Fruit fly (Drosophila melanogaster) whole organism, embryonic: Measurements from ENCODE around the gene CG3348.

Source experiments
- Aef1 ChIP-seq: fragments of 200-800 bp; sonication (Bioruptor generic); IDR thresholded peaks from 3 replicates; pipeline ENCODE4 v1.3.6; 2022; ENCODE audit warnings: missing biosample characterization, missing genetic modification characterization
- Antp ChIP-seq: fragments of 200-800 bp; sonication (Bioruptor generic); optimal IDR thresholded peaks from 3 replicates; lab custom pipeline; 2016; ENCODE audit warnings: missing biosample characterization, missing genetic modification characterization
- Bgb ChIP-seq: fragments of 200-800 bp; sonication (Bioruptor generic); IDR thresholded peaks from 2 replicates; pipeline ENCODE4 v1.3.6; 2022; ENCODE audit warnings: missing biosample characterization, missing genetic modification characterization; ENCODE audit not compliant: partially characterized antibody
- CG10366 ChIP-seq: fragments of 200-800 bp; sonication (Bioruptor generic); IDR thresholded peaks from 2 replicates; pipeline ENCODE4 v1.3.6; 2022; ENCODE audit warnings: missing biosample characterization, missing genetic modification characterization
- CG10543 ChIP-seq: fragments of 200-800 bp; sonication (Bioruptor generic); optimal IDR thresholded peaks from 3 replicates; lab custom pipeline; 2017; ENCODE audit warnings: missing biosample characterization, mild to moderate bottlenecking, missing genetic modification characterization, moderate library complexity
- CG10654 ChIP-seq: fragments of 200-800 bp; sonication (Bioruptor generic); optimal IDR thresholded peaks from 2 replicates; lab custom pipeline; 2016; ENCODE audit warnings: missing biosample characterization, missing genetic modification characterization
- CG11456 ChIP-seq: fragments of 200-800 bp; sonication (Bioruptor generic); IDR thresholded peaks from 3 replicates; pipeline ENCODE4 v1.3.6; 2022; ENCODE audit warnings: missing biosample characterization, missing genetic modification characterization
- CG13123 ChIP-seq: fragments of 200-800 bp; sonication (Bioruptor generic); optimal IDR thresholded peaks from 2 replicates; lab custom pipeline; 2016; ENCODE audit warnings: missing biosample characterization, missing genetic modification characterization
- CG14710 ChIP-seq: fragments of 200-800 bp; sonication (Bioruptor generic); optimal IDR thresholded peaks from 3 replicates; lab custom pipeline; 2019; ENCODE audit warnings: missing biosample characterization, mild to moderate bottlenecking, missing genetic modification characterization, moderate library complexity
- CG18476 ChIP-seq: fragments of 200-800 bp; sonication (Bioruptor generic); optimal IDR thresholded peaks from 2 replicates; lab custom pipeline; 2016; ENCODE audit warnings: missing biosample characterization, mild to moderate bottlenecking, missing genetic modification characterization
- CG2129 ChIP-seq: fragments of 200-800 bp; sonication (Bioruptor generic); IDR thresholded peaks from 2 replicates; pipeline ENCODE4 v1.3.6; 2022; ENCODE audit warnings: missing biosample characterization, missing genetic modification characterization; ENCODE audit not compliant: partially characterized antibody
- CG3065 ChIP-seq: fragments of 200-800 bp; sonication (Bioruptor generic); optimal IDR thresholded peaks from 2 replicates; lab custom pipeline; 2016; ENCODE audit warnings: missing biosample characterization, missing genetic modification characterization
- CG3407 ChIP-seq: fragments of 200-800 bp; sonication (Bioruptor generic); optimal IDR thresholded peaks from 2 replicates; lab custom pipeline; 2018; ENCODE audit warnings: missing biosample characterization, mild to moderate bottlenecking, missing genetic modification characterization
- CG3995 ChIP-seq: fragments of 200-800 bp; sonication (Bioruptor generic); optimal IDR thresholded peaks from 3 replicates; lab custom pipeline; 2016; ENCODE audit warnings: missing biosample characterization, missing genetic modification characterization
- CG4360 ChIP-seq: fragments of 200-800 bp; sonication (Bioruptor generic); IDR thresholded peaks from 2 replicates; pipeline ENCODE4 v1.3.6; 2022; ENCODE audit warnings: missing biosample characterization, missing genetic modification characterization
- CG4730 ChIP-seq: fragments of 200-800 bp; sonication (Bioruptor generic); IDR thresholded peaks from 2 replicates; pipeline ENCODE4 v1.3.6; 2022; ENCODE audit warnings: missing biosample characterization, missing genetic modification characterization
- CG6254 ChIP-seq: fragments of 200-800 bp; sonication (Bioruptor generic); optimal IDR thresholded peaks from 3 replicates; lab custom pipeline; 2017; ENCODE audit warnings: mild to moderate bottlenecking, missing biosample characterization, missing genetic modification reagents, missing genetic modification characterization
- CG7987 ChIP-seq: fragments of 200-800 bp; sonication (Bioruptor generic); optimal IDR thresholded peaks from 2 replicates; lab custom pipeline; 2018; ENCODE audit warnings: missing biosample characterization, mild to moderate bottlenecking, missing genetic modification characterization, moderate library complexity
- CG9215 ChIP-seq: fragments of 200-800 bp; sonication (Bioruptor generic); IDR thresholded peaks from 2 replicates; pipeline ENCODE4 v1.3.6; 2022; ENCODE audit warnings: missing biosample characterization, missing genetic modification characterization
- CG9727 ChIP-seq: fragments of 200-800 bp; sonication (Bioruptor generic); optimal IDR thresholded peaks from 3 replicates; lab custom pipeline; 2017; ENCODE audit warnings: missing biosample characterization, mild to moderate bottlenecking, missing genetic modification characterization
- ERR ChIP-seq: fragments of 200-800 bp; sonication (Bioruptor generic); optimal IDR thresholded peaks from 2 replicates; lab custom pipeline; 2016; ENCODE audit warnings: missing biosample characterization, missing genetic modification characterization
- HLH54F ChIP-seq: fragments of 200-800 bp; sonication (Bioruptor generic); optimal IDR thresholded peaks from 3 replicates; lab custom pipeline; 2016; ENCODE audit warnings: missing biosample characterization, missing genetic modification characterization
- Mad ChIP-seq: fragments of 200-800 bp; sonication (Bioruptor generic); optimal IDR thresholded peaks from 2 replicates; lab custom pipeline; 2016; ENCODE audit warnings: missing biosample characterization, missing genetic modification characterization
- Myb ChIP-seq: fragments of 200-800 bp; sonication (Bioruptor generic); optimal IDR thresholded peaks from 2 replicates; lab custom pipeline; 2016; ENCODE audit warnings: missing biosample characterization, missing genetic modification characterization
- Oaz ChIP-seq: fragments of 200-800 bp; sonication (Bioruptor generic); IDR thresholded peaks from 2 replicates; pipeline ENCODE4 v1.3.6; 2022; ENCODE audit warnings: missing biosample characterization, missing genetic modification characterization
- Pdp1 ChIP-seq, 2 experiments: fragments of 200-800 bp; sonication (Bioruptor generic); optimal IDR thresholded peaks; 3 replicates each; lab custom pipeline; 2016; ENCODE audit warnings: missing biosample characterization in 2 of 2, missing genetic modification characterization in 2 of 2, mild to moderate bottlenecking in 1 of 2, moderate library complexity in 1 of 2
- Sox100B ChIP-seq: fragments of 200-800 bp; sonication (Bioruptor generic); optimal IDR thresholded peaks from 3 replicates; lab custom pipeline; 2018; ENCODE audit warnings: missing biosample characterization, mild to moderate bottlenecking, missing genetic modification characterization
- Trl ChIP-seq, 3 experiments: fragments of >200 bp in 2 of 3; fragments of 200-800 bp in 1 of 3; sonication (Bioruptor generic) in 1 of 3; optimal IDR thresholded peaks; 2 replicates in 1 of 3; 3 replicates in 2 of 3; lab custom pipeline; 2016 to 2017; ENCODE audit warnings: missing biosample characterization in 1 of 3, missing genetic modification characterization in 1 of 3
- YL-1 ChIP-seq: fragments of 200-800 bp; sonication (Bioruptor generic); optimal IDR thresholded peaks from 3 replicates; lab custom pipeline; 2017; ENCODE audit warnings: missing biosample characterization, mild to moderate bottlenecking, missing genetic modification characterization
- aop ChIP-seq: fragments of 200-800 bp; sonication (Bioruptor generic); IDR thresholded peaks from 2 replicates; pipeline ENCODE4 v1.3.6; 2022; ENCODE audit warnings: missing biosample characterization, missing genetic modification characterization
- ash1 ChIP-seq: fragments of 200-800 bp; sonication (Bioruptor generic); optimal IDR thresholded peaks from 2 replicates; lab custom pipeline; 2018; ENCODE audit warnings: missing biosample characterization, mild to moderate bottlenecking, missing genetic modification characterization
- dmrt99B ChIP-seq: fragments of 200-800 bp; sonication (Bioruptor generic); optimal IDR thresholded peaks from 2 replicates; lab custom pipeline; 2018; ENCODE audit warnings: missing biosample characterization, mild to moderate bottlenecking, missing genetic modification characterization, moderate library complexity
- dysf ChIP-seq: fragments of 200-800 bp; sonication (Bioruptor generic); IDR thresholded peaks from 3 replicates; pipeline ENCODE4 v1.3.6; 2022; ENCODE audit warnings: missing biosample characterization, missing genetic modification characterization
- en ChIP-seq: fragments of 200-800 bp; sonication (Bioruptor generic); optimal IDR thresholded peaks from 2 replicates; lab custom pipeline; 2016; ENCODE audit warnings: missing biosample characterization, missing genetic modification characterization
- eyg ChIP-seq: fragments of 200-800 bp; sonication (Bioruptor generic); optimal IDR thresholded peaks from 3 replicates; lab custom pipeline; 2016; ENCODE audit warnings: missing biosample characterization, missing genetic modification characterization
- klu ChIP-seq: fragments of 200-800 bp; sonication (Bioruptor generic); IDR thresholded peaks from 2 replicates; pipeline ENCODE4 v1.3.6; 2022; ENCODE audit warnings: missing biosample characterization, missing genetic modification characterization
- kni ChIP-seq: fragments of 200-800 bp; sonication (Bioruptor generic); optimal IDR thresholded peaks from 3 replicates; lab custom pipeline; 2017; ENCODE audit warnings: mild to moderate bottlenecking, missing biosample characterization, missing genetic modification reagents, missing genetic modification characterization
- p53 ChIP-seq: fragments of 200-800 bp; sonication (Bioruptor generic); optimal IDR thresholded peaks from 2 replicates; lab custom pipeline; 2016; ENCODE audit warnings: missing biosample characterization, missing genetic modification characterization
- pnt ChIP-seq: fragments of 200-800 bp; sonication (Bioruptor generic); optimal IDR thresholded peaks from 3 replicates; lab custom pipeline; 2016; ENCODE audit warnings: missing biosample characterization, missing genetic modification characterization
- pzg ChIP-seq: fragments of 200-800 bp; sonication (Bioruptor generic); optimal IDR thresholded peaks from 3 replicates; lab custom pipeline; 2018; ENCODE audit warnings: missing biosample characterization, mild to moderate bottlenecking, missing genetic modification characterization, moderate library complexity
- ro ChIP-seq: fragments of 200-800 bp; sonication (Bioruptor generic); IDR thresholded peaks from 2 replicates; pipeline ENCODE4 v1.3.6; 2022; ENCODE audit warnings: missing biosample characterization, missing genetic modification characterization
- sisA ChIP-seq: fragments of 200-800 bp; sonication (Bioruptor generic); IDR thresholded peaks from 2 replicates; pipeline ENCODE4 v1.3.6; 2022; ENCODE audit warnings: missing biosample characterization, missing genetic modification characterization
- so ChIP-seq: fragments of 200-800 bp; sonication (Bioruptor generic); IDR thresholded peaks from 3 replicates; pipeline ENCODE4 v1.3.6; 2022; ENCODE audit warnings: missing biosample characterization, missing genetic modification characterization
- tio ChIP-seq: fragments of 200-800 bp; sonication (Bioruptor generic); optimal IDR thresholded peaks from 2 replicates; lab custom pipeline; 2017; ENCODE audit warnings: missing biosample characterization, missing genetic modification characterization, inconsistent platforms
- ttk ChIP-seq: fragments of 200-800 bp; sonication (Bioruptor generic); IDR thresholded peaks from 2 replicates; pipeline ENCODE4 v2.1.2; 2022; ENCODE audit warnings: missing biosample characterization, missing genetic modification characterization
- tx ChIP-seq: fragments of 200-800 bp; sonication (Bioruptor generic); optimal IDR thresholded peaks from 2 replicates; lab custom pipeline; 2016; ENCODE audit warnings: missing biosample characterization, missing genetic modification characterization
- unc-4 ChIP-seq: fragments of 200-800 bp; sonication (Bioruptor generic); IDR thresholded peaks from 2 replicates; pipeline ENCODE4 v1.3.6; 2022; ENCODE audit warnings: missing biosample characterization, missing genetic modification characterization; ENCODE audit not compliant: partially characterized antibody
- unpg ChIP-seq: fragments of 200-800 bp; sonication (Bioruptor generic); optimal IDR thresholded peaks from 3 replicates; lab custom pipeline; 2018; ENCODE audit warnings: missing biosample characterization, mild to moderate bottlenecking, missing genetic modification characterization, moderate library complexity
- wek ChIP-seq: fragments of 200-800 bp; sonication (Bioruptor generic); optimal IDR thresholded peaks from 3 replicates; lab custom pipeline; 2018; ENCODE audit warnings: missing biosample characterization, mild to moderate bottlenecking, missing genetic modification characterization, moderate library complexity

CG3348 gene

DNA sequence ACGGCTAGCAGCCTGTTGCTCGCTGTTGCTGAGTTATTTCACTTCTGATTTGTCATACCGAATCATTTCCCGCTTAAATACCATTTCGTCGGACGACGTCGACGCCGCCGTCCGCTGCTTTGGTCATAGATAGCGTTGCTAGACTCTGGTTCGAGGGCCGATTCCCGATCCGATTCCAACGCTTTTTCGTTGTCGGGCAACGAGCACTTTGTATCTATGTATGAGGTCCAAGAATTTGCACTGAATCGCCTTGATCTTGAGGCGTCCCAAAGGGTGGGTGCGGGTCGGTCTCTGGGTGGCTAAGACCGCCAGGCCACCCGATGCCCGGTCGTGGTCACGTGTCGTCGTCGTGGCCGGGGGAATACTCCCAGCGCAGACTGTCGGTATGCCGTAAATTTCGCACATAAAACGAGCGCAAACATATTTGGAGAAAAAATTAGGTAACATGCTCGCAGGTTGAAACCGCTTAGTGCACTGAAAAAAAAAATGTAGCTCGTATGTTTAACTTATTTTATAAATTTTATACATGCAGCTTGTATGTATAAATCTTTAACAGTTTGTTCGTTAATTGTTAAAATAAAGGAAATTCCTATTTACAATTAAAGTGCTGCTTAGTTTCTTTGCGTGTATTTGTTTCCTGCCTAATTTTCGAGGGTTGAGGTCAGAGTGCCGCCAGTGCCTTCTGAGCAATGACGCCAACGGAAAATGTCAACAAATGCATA is at the start of gene CG3348 (continued):
- TF ChIP-seq CG3065 (GFP tag; lab: Kevin White, UChicago) (peak; percentile 9), sisA (GFP tag; lab: Robert Waterston, UW) (peak; percentile 66), CG6254 (no peak), HLH54F (GFP tag; lab: Kevin White, UChicago) (peak; percentile 64), CG3407 (GFP tag; lab: Kevin White, UChicago) (no peak), YL-1 (GFP tag; lab: Kevin White, UChicago) (no peak), Trl (optimal IDR thresholded peaks at IDR 0.05; lab: Kevin White, UChicago) (no peak), Trl (GFP tag; optimal IDR thresholded peaks at IDR 0.05; lab: Kevin White, UChicago) (peak; percentile 20), Mad (peak; percentile 17), Antp (GFP tag; lab: Kevin White, UChicago) (peak; percentile 4), pzg (no peak), CG2129 (GFP tag; lab: Robert Waterston, UW) (no peak), p53 (no peak), CG13123 (GFP tag; lab: Kevin White, UChicago) (no peak), CG4360 (GFP tag; lab: Robert Waterston, UW) (no peak), ro (GFP tag; lab: Robert Waterston, UW) (peak; percentile 20; the same call in 1 of the 2 replicates), eyg (peak; percentile 60), CG18476 (peak; percentile 66), dmrt99B (tag; lab: Kevin White, UChicago) (peak; percentile 71), CG3995 (peak; percentile 59), dysf (GFP tag; lab: Robert Waterston, UW) (peak; percentile 83), unpg (GFP tag; lab: Kevin White, UChicago) (peak; percentile 80), CG10366 (GFP tag; lab: Robert Waterston, UW) (peak; percentile 71), tx (peak; percentile 47), Myb (GFP tag; lab: Kevin White, UChicago) (peak; percentile 50), CG14710 (tag; lab: Kevin White, UChicago) (peak; percentile 44), Sox100B (GFP tag; lab: Kevin White, UChicago) (no peak), CG9727 (GFP tag; lab: Kevin White, UChicago) (peak; percentile 84), klu (GFP tag; lab: Robert Waterston, UW) (peak; percentile 71), en (GFP tag; lab: Kevin White, UChicago) (no peak), ash1 (GFP tag; lab: Kevin White, UChicago) (no peak), Oaz (GFP tag; lab: Robert Waterston, UW) (peak; percentile 49; the same call in 1 of the 2 replicates), Pdp1 (GFP tag; optimal IDR thresholded peaks at IDR 0.05; lab: Kevin White, UChicago) (peak; percentile 64 to 73), ERR (GFP tag; lab: Kevin White, UChicago) (peak; percentile 42), ttk (GFP tag; lab: Robert Waterston, UW) (peak; percentile 63), pnt (GFP tag; lab: Kevin White, UChicago) (no peak), Aef1 (GFP tag; lab: Robert Waterston, UW) (peak; percentile 75), CG10654 (GFP tag; lab: Kevin White, UChicago) (peak; percentile 39), aop (GFP tag; lab: Robert Waterston, UW) (no peak), CG7987 (GFP tag; lab: Kevin White, UChicago) (peak; percentile 10), unc-4 (GFP tag; lab: Robert Waterston, UW) (no peak), kni (GFP tag; lab: Kevin White, UChicago) (no peak), tio (GFP tag; lab: Kevin White, UChicago) (peak; percentile 49), CG11456 (GFP tag; lab: Robert Waterston, UW) (peak; percentile 85), wek (GFP tag; lab: Kevin White, UChicago) (no peak), CG9215 (GFP tag; lab: Robert Waterston, UW) (peak; percentile 77), CG4730 (GFP tag; lab: Robert Waterston, UW) (no peak), Bgb (GFP tag; lab: Robert Waterston, UW) (no peak), CG10543 (GFP tag; lab: Kevin White, UChicago) (peak; percentile 12), so (0 out of 3 replicates have a peak, but pooled peaks have one; percentile 43)
